Worm (Caenorhabditis elegans): Measurements from ENCODE around the gene mab-9.

DNA sequence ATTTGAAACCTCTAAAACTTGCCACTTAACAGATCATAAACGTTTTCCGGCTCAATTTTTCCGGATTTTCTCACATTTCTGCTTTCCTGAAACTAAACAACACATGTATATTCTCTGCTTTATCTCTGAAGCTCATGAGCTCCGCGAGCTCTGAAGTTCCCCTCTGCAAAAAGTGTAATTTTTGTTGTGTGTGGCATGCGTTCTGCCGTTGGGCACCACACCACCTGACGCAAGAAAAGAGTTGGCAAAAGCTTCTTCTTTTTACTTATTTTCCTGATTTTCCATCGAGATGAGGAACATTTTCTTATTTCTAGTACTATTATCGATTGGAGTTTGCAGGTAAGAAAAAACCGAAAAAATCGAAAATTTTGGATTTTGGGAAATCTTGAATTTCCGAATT, 10.6 kb downstream of the mab-9 start, which contains the start of gene lgc-34:
- TF ChIP-seq W03F9.2 (tag; optimal IDR thresholded peaks at IDR 0.05) (no peak), him-1 (tag; optimal IDR thresholded peaks at IDR 0.05) (no peak)

Measured in whole organism, L4/young adult.